Worm (Caenorhabditis elegans) whole organism, early embryonic: ENCODE data around the gene comt-1.

ENCODE experiments used
- ama-1 ChIP-seq: fragments of 150-350 bp; optimal IDR thresholded peaks from 2 replicates; lab custom pipeline; 2014
- ets-7 ChIP-seq: sonication (generic microtip); optimal IDR thresholded peaks from 2 replicates; lab custom pipeline; 2016; ENCODE audit warnings: missing genotype, missing genetic modification characterization, missing compliant biosample characterization
- flt-1 ChIP-seq: fragments of 200-800 bp; sonication (Bioruptor generic); IDR thresholded peaks from 2 replicates; pipeline ENCODE4 v1.3.6; 2022; ENCODE audit warnings: missing genetic modification characterization, missing compliant biosample characterization
- pes-1 ChIP-seq: fragments of 200-800 bp; sonication (Bioruptor generic); IDR thresholded peaks from 2 replicates; pipeline ENCODE4 v1.3.6; 2022; ENCODE audit warnings: missing genetic modification reagents, missing genetic modification characterization, missing compliant biosample characterization
- tbx-37 ChIP-seq: fragments of 200-800 bp; sonication (Bioruptor generic); conservative IDR thresholded peaks from 2 replicates; pipeline ENCODE4 v1.3.6; 2022; ENCODE audit warnings: missing genetic modification reagents, missing genetic modification characterization, missing compliant biosample characterization
- tra-4 ChIP-seq: sonication (generic microtip); optimal IDR thresholded peaks from 2 replicates; lab custom pipeline; 2017; ENCODE audit warnings: missing genetic modification characterization, missing compliant biosample characterization

DNA sequence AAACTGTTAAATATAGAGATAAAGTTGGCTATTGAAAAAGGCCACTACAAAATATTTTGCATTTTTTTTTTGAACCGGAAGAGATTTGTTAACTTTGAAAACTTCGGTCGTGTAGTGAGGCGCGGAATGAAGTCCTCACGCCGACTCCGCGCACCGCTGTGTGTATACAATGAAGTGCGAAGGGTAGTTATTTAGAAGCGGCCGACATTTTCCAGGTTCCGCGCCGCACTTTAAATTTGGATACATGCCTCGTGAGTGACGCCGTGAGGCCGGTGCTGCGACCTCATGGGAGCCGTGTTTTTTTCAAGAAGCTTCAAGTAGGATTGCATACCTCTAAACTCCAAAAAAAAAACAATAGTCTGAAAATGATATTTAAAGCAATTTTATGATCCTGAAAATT lies 29.6 kb upstream of the comt-1 start:
- no peak for TF ChIP-seq ets-7 (tag; lab: Kevin White, UChicago)
- no peak for TF ChIP-seq flt-1 (GFP tag; lab: Robert Waterston, UW)
- no peak for TF ChIP-seq ama-1 (lab: Kevin White, UChicago)
- TF ChIP-seq tra-4 = no peak
- no peak for TF ChIP-seq pes-1 (GFP tag; lab: Robert Waterston, UW)
- no peak for TF ChIP-seq tbx-37 (GFP tag; lab: Robert Waterston, UW)
